Fruit fly (Drosophila melanogaster): Measurements from ENCODE around the gene CG34456.
A peak's percentile ranks its signal among the peaks of the same experiment; 100 is the strongest.

DNA sequence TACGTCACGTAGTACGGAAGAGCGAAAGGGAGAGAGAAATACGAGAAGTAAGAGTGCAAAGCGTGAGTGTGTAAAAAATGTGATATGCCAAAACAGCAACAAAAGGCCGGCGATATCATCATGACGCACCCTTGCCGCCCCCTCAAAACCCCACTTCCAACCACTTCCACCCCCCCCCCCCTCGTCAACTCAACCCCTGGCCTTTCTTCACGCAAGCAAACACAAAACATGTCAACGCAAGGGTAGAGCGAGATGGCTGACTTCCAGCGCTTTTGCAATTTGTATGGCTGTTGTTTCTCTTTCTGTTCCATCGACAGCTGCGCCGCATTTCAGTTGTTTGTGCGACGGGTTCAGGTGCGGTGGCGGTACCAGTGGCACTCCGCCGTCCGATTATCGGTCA is 26.2 kb upstream of the CG34456 start:
- TF ChIP-seq CG5204 (GFP tag; optimal IDR thresholded peaks at IDR 0.05), result no peak
- no peak for TF ChIP-seq Crg-1 (GFP tag; optimal IDR thresholded peaks at IDR 0.05)
- peak; percentile 5 for TF ChIP-seq CG11617 (GFP tag; optimal IDR thresholded peaks at IDR 0.05)
- TF ChIP-seq ovo (GFP tag; optimal IDR thresholded peaks at IDR 0.05), result peak; percentile 41
- peak; percentile 11 for TF ChIP-seq Mnt (GFP tag; optimal IDR thresholded peaks at IDR 0.05)
- peak; percentile 1 for TF ChIP-seq CG7101 (tag; optimal IDR thresholded peaks at IDR 0.05)
- peak; percentile 85 for TF ChIP-seq kay (GFP tag; ENCODE audit: borderline replicate concordance)
- no peak for TF ChIP-seq bab1 (GFP tag; optimal IDR thresholded peaks at IDR 0.05)
- peak; percentile 7 for TF ChIP-seq tj (GFP tag; optimal IDR thresholded peaks at IDR 0.05)

Measured in whole organism, adult.